Worm (Caenorhabditis elegans) whole organism, L3 larva: ENCODE measurements around the gene dnj-24.

Source experiments
- R02D3.7 ChIP-seq: fragments of 150-350 bp; optimal IDR thresholded peaks from 2 replicates; lab custom pipeline; 2014; ENCODE audit warnings: missing biosample characterization, missing genetic modification characterization
- ZK546.5 ChIP-seq: sonication (generic microtip); optimal IDR thresholded peaks from 2 replicates; lab custom pipeline; 2017; ENCODE audit warnings: missing biosample characterization, missing genetic modification characterization
- aly-2 ChIP-seq: fragments of 150-350 bp; optimal IDR thresholded peaks from 2 replicates; lab custom pipeline; 2014; ENCODE audit warnings: missing biosample characterization, missing genetic modification characterization
- ama-1 ChIP-seq: fragments of 150-350 bp; optimal IDR thresholded peaks from 2 replicates; lab custom pipeline; 2018
- ceh-16 ChIP-seq: sonication (generic microtip); optimal IDR thresholded peaks from 2 replicates; lab custom pipeline; 2017; ENCODE audit warnings: missing biosample characterization, missing genetic modification characterization
- ceh-28 ChIP-seq: fragments of 150-350 bp; optimal IDR thresholded peaks from 2 replicates; lab custom pipeline; 2014; ENCODE audit warnings: missing biosample characterization, missing genetic modification reagents, missing genetic modification characterization
- ceh-82 ChIP-seq: fragments of 150-350 bp; optimal IDR thresholded peaks from 2 replicates; lab custom pipeline; 2014; ENCODE audit warnings: missing biosample characterization, missing genetic modification characterization
- ceh-9 ChIP-seq: sonication (generic microtip); optimal IDR thresholded peaks from 2 replicates; lab custom pipeline; 2018; ENCODE audit warnings: missing biosample characterization, missing genetic modification characterization
- daf-12 ChIP-seq: fragments of 150-350 bp; optimal IDR thresholded peaks from 2 replicates; lab custom pipeline; 2014; ENCODE audit warnings: missing biosample characterization, missing genetic modification reagents, missing genetic modification characterization
- egl-27 ChIP-seq: sonication (generic microtip); optimal IDR thresholded peaks from 4 replicates; lab custom pipeline; 2017; ENCODE audit warnings: missing biosample characterization, missing genetic modification reagents, missing genetic modification characterization
- egl-5 ChIP-seq: fragments of 150-350 bp; optimal IDR thresholded peaks from 2 replicates; lab custom pipeline; 2017; ENCODE audit warnings: missing biosample characterization, missing genetic modification reagents, missing genetic modification characterization, inconsistent platforms
- elt-1 ChIP-seq: fragments of 150-350 bp; optimal IDR thresholded peaks from 2 replicates; lab custom pipeline; 2014; ENCODE audit warnings: missing biosample characterization, missing genetic modification characterization
- elt-2 ChIP-seq: sonication (generic microtip); optimal IDR thresholded peaks from 2 replicates; lab custom pipeline; 2016; ENCODE audit warnings: missing genetic modification reagents, mild to moderate bottlenecking, missing genetic modification characterization, missing compliant biosample characterization
- elt-3 ChIP-seq, 3 experiments: fragments of 150-350 bp in 1 of 3; sonication (generic microtip) in 2 of 3; optimal IDR thresholded peaks; 2 replicates in 2 of 3; 4 replicates in 1 of 3; lab custom pipeline; 2014 to 2017; ENCODE audit warnings: missing biosample characterization in 3 of 3, missing genetic modification characterization in 3 of 3
- eor-1 ChIP-seq, 2 experiments: fragments of 150-350 bp; optimal IDR thresholded peaks; 2 replicates each; lab custom pipeline; 2014 to 2018; ENCODE audit warnings: missing biosample characterization in 2 of 2, missing genetic modification characterization in 2 of 2
- fkh-10 ChIP-seq: sonication (generic microtip); optimal IDR thresholded peaks from 2 replicates; lab custom pipeline; 2017; ENCODE audit warnings: missing biosample characterization, missing genetic modification reagents, missing genetic modification characterization
- fkh-2 ChIP-seq: fragments of 150-350 bp; optimal IDR thresholded peaks from 2 replicates; lab custom pipeline; 2014; ENCODE audit warnings: missing biosample characterization, missing genetic modification reagents, missing genetic modification characterization
- fos-1 ChIP-seq: fragments of 150-350 bp; optimal IDR thresholded peaks from 2 replicates; lab custom pipeline; 2014; ENCODE audit warnings: missing biosample characterization, missing genetic modification characterization
- jun-1 ChIP-seq: fragments of 150-350 bp; optimal IDR thresholded peaks from 2 replicates; lab custom pipeline; 2014; ENCODE audit warnings: missing biosample characterization, missing genetic modification reagents, missing genetic modification characterization
- lin-15B ChIP-seq: fragments of 150-350 bp; optimal IDR thresholded peaks from 2 replicates; lab custom pipeline; 2014; ENCODE audit warnings: missing biosample characterization, missing genetic modification characterization
- lsy-12 ChIP-seq: sonication (generic microtip); optimal IDR thresholded peaks from 2 replicates; lab custom pipeline; 2016; ENCODE audit warnings: mild to moderate bottlenecking, missing genetic modification characterization, missing compliant biosample characterization
- mdl-1 ChIP-seq: fragments of 150-350 bp; optimal IDR thresholded peaks from 2 replicates; lab custom pipeline; 2014; ENCODE audit warnings: missing biosample characterization, missing genetic modification characterization
- mml-1 ChIP-seq: fragments of 150-350 bp; sonication (generic microtip); optimal IDR thresholded peaks from 3 replicates; lab custom pipeline; 2014; ENCODE audit warnings: missing biosample characterization, missing genetic modification characterization
- nfya-1 ChIP-seq: sonication (generic microtip); optimal IDR thresholded peaks from 2 replicates; lab custom pipeline; 2017; ENCODE audit warnings: missing genetic modification characterization, mild to moderate bottlenecking, missing compliant biosample characterization, antibody characterized with exemption, moderate library complexity; ENCODE audit not compliant: insufficient read depth
- nhr-11 ChIP-seq: fragments of 150-350 bp; optimal IDR thresholded peaks from 2 replicates; lab custom pipeline; 2014; ENCODE audit warnings: missing biosample characterization, missing genetic modification characterization
- nhr-23 ChIP-seq: fragments of 150-350 bp; optimal IDR thresholded peaks from 2 replicates; lab custom pipeline; 2014; ENCODE audit warnings: missing biosample characterization, missing genetic modification reagents, missing genetic modification characterization
- nhr-237 ChIP-seq: fragments of 150-350 bp; optimal IDR thresholded peaks from 2 replicates; lab custom pipeline; 2014; ENCODE audit warnings: missing biosample characterization, missing genetic modification characterization
- nhr-25 ChIP-seq: sonication (generic microtip); optimal IDR thresholded peaks from 2 replicates; lab custom pipeline; 2017; ENCODE audit warnings: missing biosample characterization, missing genetic modification characterization
- nhr-28 ChIP-seq: fragments of 150-350 bp; optimal IDR thresholded peaks from 2 replicates; lab custom pipeline; 2014; ENCODE audit warnings: missing biosample characterization, missing genetic modification characterization
- nhr-43 ChIP-seq: sonication (generic microtip); optimal IDR thresholded peaks from 2 replicates; lab custom pipeline; 2016; ENCODE audit warnings: mild to moderate bottlenecking, missing genetic modification characterization, missing compliant biosample characterization; ENCODE audit not compliant: poor library complexity, severe bottlenecking
- nhr-67 ChIP-seq: fragments of 150-350 bp; optimal IDR thresholded peaks from 2 replicates; lab custom pipeline; 2014; ENCODE audit warnings: missing biosample characterization, missing genetic modification characterization
- nhr-77 ChIP-seq: fragments of 150-350 bp; optimal IDR thresholded peaks from 2 replicates; lab custom pipeline; 2014; ENCODE audit warnings: missing biosample characterization, missing genetic modification characterization
- pha-4 ChIP-seq: fragments of 150-350 bp; optimal IDR thresholded peaks from 2 replicates; lab custom pipeline; 2014; ENCODE audit warnings: missing biosample characterization, missing genetic modification reagents, missing genetic modification characterization
- sea-2 ChIP-seq: fragments of 150-350 bp; sonication (generic microtip); optimal IDR thresholded peaks from 4 replicates; lab custom pipeline; 2014; ENCODE audit warnings: missing biosample characterization, missing genetic modification reagents, missing genetic modification characterization
- skn-1 ChIP-seq: fragments of 150-350 bp; optimal IDR thresholded peaks from 2 replicates; lab custom pipeline; 2014; ENCODE audit warnings: missing biosample characterization, missing genetic modification characterization
- snpc-4 ChIP-seq: fragments of 150-350 bp; optimal IDR thresholded peaks from 2 replicates; lab custom pipeline; 2014; ENCODE audit warnings: missing biosample characterization, missing genetic modification characterization
- tbx-2 ChIP-seq: sonication (generic microtip); optimal IDR thresholded peaks from 2 replicates; lab custom pipeline; 2016; ENCODE audit warnings: mild to moderate bottlenecking, missing genetic modification characterization, missing compliant biosample characterization
- unc-39 ChIP-seq: sonication (generic microtip); optimal IDR thresholded peaks from 4 replicates; lab custom pipeline; 2017; ENCODE audit warnings: missing biosample characterization, missing genetic modification characterization
- unc-62 ChIP-seq: fragments of 150-350 bp; sonication (generic microtip); optimal IDR thresholded peaks from 4 replicates; lab custom pipeline; 2014; ENCODE audit warnings: missing biosample characterization, missing genetic modification reagents, missing genetic modification characterization
- zag-1 ChIP-seq: fragments of 150-350 bp; optimal IDR thresholded peaks from 2 replicates; lab custom pipeline; 2014; ENCODE audit warnings: missing biosample characterization, missing genetic modification characterization
- ztf-11 ChIP-seq: fragments of 150-350 bp; optimal IDR thresholded peaks from 2 replicates; lab custom pipeline; 2014; ENCODE audit warnings: missing biosample characterization, missing genetic modification characterization

dnj-24 gene

ce11 chrIII:5440540-5440939 is 16.7 kb upstream of the dnj-24 start, which contains the start of gene W03A5.6:
W03A5.6 (minus strand) TSS chrIII:5440640.
- TF ChIP-seq nhr-11 (tag; lab: Kevin White, UChicago) = no peak
- no peak for TF ChIP-seq nhr-67 (tag; lab: Kevin White, UChicago)
- TF ChIP-seq ceh-28 (tag; lab: Kevin White, UChicago) = no peak
- TF ChIP-seq unc-39 = no peak
- TF ChIP-seq nhr-43 (tag; lab: Kevin White, UChicago) = no peak
- TF ChIP-seq jun-1 (tag; lab: Kevin White, UChicago) = no peak
- no peak for TF ChIP-seq unc-62 (GFP tag; lab: Kevin White, UChicago)
- no peak for TF ChIP-seq lsy-12 (tag; lab: Kevin White, UChicago)
- TF ChIP-seq nfya-1 (tag; lab: Kevin White, UChicago) = no peak

- TF ChIP-seq elt-2 (tag; lab: Kevin White, UChicago) = peak; percentile 44
- no peak for TF ChIP-seq R02D3.7 (tag; lab: Kevin White, UChicago)
- TF ChIP-seq egl-5 (tag; lab: Kevin White, UChicago) = no peak
- no peak for TF ChIP-seq ama-1
- TF ChIP-seq elt-3 (tag; optimal IDR thresholded peaks at IDR 0.05; lab: Kevin White, UChicago) = peak in 1 of 3 experiments; percentile 70
- no peak for TF ChIP-seq snpc-4
These were observed 14.2 kb upstream of the dnj-24 start for ce11 chrIII:5438064-5438463.

- TF ChIP-seq elt-1 (tag; lab: Kevin White, UChicago) = no peak
- TF ChIP-seq unc-62 (GFP tag; lab: Kevin White, UChicago) = no peak
- TF ChIP-seq egl-27 (tag; lab: Kevin White, UChicago) = no peak
- no peak for TF ChIP-seq ZK546.5 (tag; lab: Kevin White, UChicago)
- no peak for TF ChIP-seq unc-39
- TF ChIP-seq fos-1 = no peak
- no peak for TF ChIP-seq ceh-16 (tag; lab: Kevin White, UChicago)
- no peak for TF ChIP-seq ceh-82
- TF ChIP-seq sea-2 (GFP tag; lab: Kevin White, UChicago) = no peak
- TF ChIP-seq nhr-25 (tag; lab: Kevin White, UChicago) = no peak
- TF ChIP-seq nhr-28 (tag; lab: Kevin White, UChicago) = no peak
- no peak for TF ChIP-seq mml-1 (tag; lab: Kevin White, UChicago)
- TF ChIP-seq egl-5 (tag; lab: Kevin White, UChicago) = no peak
- no peak for TF ChIP-seq ama-1
- no peak for TF ChIP-seq nfya-1 (tag; lab: Kevin White, UChicago)
- no peak for TF ChIP-seq R02D3.7 (tag; lab: Kevin White, UChicago)
- TF ChIP-seq lsy-12 (tag; lab: Kevin White, UChicago) = no peak
- no peak for TF ChIP-seq nhr-43 (tag; lab: Kevin White, UChicago)
- TF ChIP-seq, all 47 proteins: peak for 0
These were observed 12.4 kb upstream of the dnj-24 start for ce11 chrIII:5436306-5436705.

ce11 chrIII:5427096-5427495 is 3.2 kb upstream of the dnj-24 start:
- TF ChIP-seq jun-1 (tag; lab: Kevin White, UChicago) (no peak), nhr-23 (tag; lab: Kevin White, UChicago) (no peak), egl-27 (tag; lab: Kevin White, UChicago) (no peak), daf-12 (tag; lab: Kevin White, UChicago) (no peak), ceh-9 (tag; lab: Kevin White, UChicago) (no peak), skn-1 (tag; lab: Kevin White, UChicago) (no peak), elt-1 (tag; lab: Kevin White, UChicago) (no peak), lin-15B (tag; lab: Kevin White, UChicago) (no peak), aly-2 (tag; lab: Kevin White, UChicago) (no peak), nhr-237 (tag; lab: Kevin White, UChicago) (no peak), zag-1 (tag; lab: Kevin White, UChicago) (no peak), sea-2 (GFP tag; lab: Kevin White, UChicago) (no peak), elt-2 (tag; lab: Kevin White, UChicago) (no peak), fos-1 (no peak), nhr-43 (tag; lab: Kevin White, UChicago) (no peak), unc-62 (GFP tag; lab: Kevin White, UChicago) (no peak), snpc-4 (no peak)
- TF ChIP-seq, all 47 proteins: peak for 0

ce11 chrIII:5424363-5424762 is 480 bp upstream of the dnj-24 start:
- TF ChIP-seq nhr-11 (tag; lab: Kevin White, UChicago) (no peak), skn-1 (tag; lab: Kevin White, UChicago) (no peak), mdl-1 (no peak), unc-62 (GFP tag; lab: Kevin White, UChicago) (no peak), ceh-82 (no peak), nhr-67 (tag; lab: Kevin White, UChicago) (no peak), zag-1 (tag; lab: Kevin White, UChicago) (no peak), lin-15B (tag; lab: Kevin White, UChicago) (no peak), ceh-9 (tag; lab: Kevin White, UChicago) (no peak), fkh-10 (no peak), fos-1 (no peak), ama-1 (no peak), nhr-28 (tag; lab: Kevin White, UChicago) (no peak), unc-39 (no peak), eor-1 (tag; optimal IDR thresholded peaks at IDR 0.05; lab: Kevin White, UChicago) (no peak), pha-4 (tag; lab: Kevin White, UChicago) (peak; percentile 54), fkh-2 (tag; lab: Kevin White, UChicago) (no peak), nhr-23 (tag; lab: Kevin White, UChicago) (peak; percentile 56), elt-3 (tag; optimal IDR thresholded peaks at IDR 0.05; lab: Kevin White, UChicago) (no peak), nhr-77 (tag; lab: Kevin White, UChicago) (no peak), ztf-11 (no peak), nfya-1 (tag; lab: Kevin White, UChicago) (peak; percentile 1), ZK546.5 (tag; lab: Kevin White, UChicago) (no peak), tbx-2 (tag; lab: Kevin White, UChicago) (no peak)
